Fruit fly (Drosophila melanogaster) whole organism, wandering third instar larva: ENCODE data around the gene Polr2D.
A peak's percentile ranks its signal among the peaks of the same experiment; 100 is the strongest.

Source experiments
- Abd-B ChIP-seq: fragments of >200 bp; optimal IDR thresholded peaks from 2 replicates; lab custom pipeline; 2017; ENCODE audit warnings: missing biosample characterization, missing genetic modification characterization
- CG32264 ChIP-seq: fragments of 200-800 bp; sonication (Bioruptor generic); optimal IDR thresholded peaks from 2 replicates; lab custom pipeline; 2016; ENCODE audit warnings: missing biosample characterization, missing genetic modification characterization
- CG9705 ChIP-seq: fragments of 200-800 bp; sonication (Bioruptor generic); optimal IDR thresholded peaks from 2 replicates; lab custom pipeline; 2018; ENCODE audit warnings: missing biosample characterization, mild to moderate bottlenecking, missing genetic modification characterization
- CrebA ChIP-seq: fragments of 200-800 bp; sonication (Bioruptor generic); optimal IDR thresholded peaks from 2 replicates; lab custom pipeline; 2016; ENCODE audit warnings: missing biosample characterization, mild to moderate bottlenecking, missing genetic modification characterization, borderline replicate concordance
- Dfd ChIP-seq: fragments of >200 bp; optimal IDR thresholded peaks from 2 replicates; lab custom pipeline; 2017; ENCODE audit warnings: missing biosample characterization, missing genetic modification characterization
- Dif ChIP-seq: fragments of 200-275, 200-300 bp; sonication (Bioruptor generic); optimal IDR thresholded peaks from 2 replicates; lab custom pipeline; 2018; ENCODE audit warnings: missing biosample characterization, missing genetic modification characterization; ENCODE audit not compliant: partially characterized antibody
- GATAd ChIP-seq: sonication (Bioruptor generic); optimal IDR thresholded peaks from 2 replicates; lab custom pipeline; 2016; ENCODE audit warnings: missing biosample characterization, missing genetic modification characterization
- HLH106 ChIP-seq: fragments of 200-800 bp; optimal IDR thresholded peaks from 3 replicates; lab custom pipeline; 2019; ENCODE audit warnings: missing biosample characterization, mild to moderate bottlenecking, missing genetic modification characterization, moderate library complexity
- Hnf4 ChIP-seq: fragments of 200-800 bp; sonication (Bioruptor generic); optimal IDR thresholded peaks from 2 replicates; lab custom pipeline; 2016; ENCODE audit warnings: missing biosample characterization, mild to moderate bottlenecking, missing genetic modification characterization
- Hr78 ChIP-seq: fragments of >200 bp; optimal IDR thresholded peaks from 2 replicates; lab custom pipeline; 2017; ENCODE audit warnings: missing biosample characterization, missing genetic modification characterization
- Hr83 ChIP-seq: fragments of 200-300 bp; sonication (Bioruptor generic); optimal IDR thresholded peaks from 2 replicates; lab custom pipeline; 2016; ENCODE audit warnings: missing biosample characterization, mild to moderate bottlenecking, missing genetic modification characterization, moderate library complexity; ENCODE audit not compliant: poor library complexity, severe bottlenecking
- Jra ChIP-seq: sonication (Bioruptor generic); optimal IDR thresholded peaks from 2 replicates; lab custom pipeline; 2016; ENCODE audit warnings: missing biosample characterization, missing genetic modification characterization
- Mio ChIP-seq: sonication (Bioruptor generic); optimal IDR thresholded peaks from 2 replicates; lab custom pipeline; 2016; ENCODE audit warnings: missing biosample characterization, missing genetic modification characterization
- Myc ChIP-seq: fragments of >200 bp; optimal IDR thresholded peaks from 2 replicates; lab custom pipeline; 2017
- N ChIP-seq: fragments of >200 bp; optimal IDR thresholded peaks from 2 replicates; lab custom pipeline; 2018; ENCODE audit warnings: missing biosample characterization, missing external identifiers, missing genetic modification characterization
- OdsH ChIP-seq: fragments of 200-800 bp; sonication (Bioruptor generic); optimal IDR thresholded peaks from 2 replicates; lab custom pipeline; 2016; ENCODE audit warnings: missing biosample characterization, mild to moderate bottlenecking, missing genetic modification characterization
- Rel ChIP-seq, 2 experiments: fragments of 200-800 bp; sonication (Bioruptor generic) in 1 of 2; optimal IDR thresholded peaks; 2 replicates in 1 of 2; 3 replicates in 1 of 2; lab custom pipeline; 2016 to 2019; ENCODE audit warnings: mild to moderate bottlenecking in 2 of 2, missing biosample characterization in 2 of 2, missing genetic modification characterization in 2 of 2, moderate library complexity in 1 of 2
- Sp1 ChIP-seq: fragments of 200-800 bp; sonication (Bioruptor generic); optimal IDR thresholded peaks from 3 replicates; lab custom pipeline; 2019; ENCODE audit warnings: missing biosample characterization, mild to moderate bottlenecking, missing genetic modification characterization, moderate library complexity
- Vsx2 ChIP-seq: fragments of 200-300, 225-300 bp; sonication (Bioruptor generic); optimal IDR thresholded peaks from 2 replicates; lab custom pipeline; 2018; ENCODE audit warnings: missing biosample characterization, missing genetic modification characterization; ENCODE audit not compliant: partially characterized antibody
- br ChIP-seq: fragments of 200-800 bp; sonication (Bioruptor generic); optimal IDR thresholded peaks from 2 replicates; lab custom pipeline; 2016; ENCODE audit warnings: missing biosample characterization, missing genetic modification characterization
- brk ChIP-seq: fragments of 200-800 bp; sonication (Bioruptor generic); optimal IDR thresholded peaks from 2 replicates; lab custom pipeline; 2016; ENCODE audit warnings: missing biosample characterization, mild to moderate bottlenecking, missing genetic modification characterization
- dl ChIP-seq, 2 experiments: fragments of 175-275, 200-275 bp in 1 of 2; fragments of 200-275 bp in 1 of 2; sonication (Bioruptor generic); optimal IDR thresholded peaks; lab custom pipeline; 2018; ENCODE audit warnings: mild to moderate bottlenecking in 2 of 2, missing biosample characterization in 2 of 2, missing genetic modification characterization in 2 of 2, moderate library complexity in 2 of 2; ENCODE audit not compliant: partially characterized antibody in 2 of 2, insufficient read depth in 1 of 2
- dmrt93B ChIP-seq: fragments of 200-800 bp; sonication (Bioruptor generic); optimal IDR thresholded peaks from 2 replicates; lab custom pipeline; 2018; ENCODE audit warnings: missing biosample characterization, mild to moderate bottlenecking, missing genetic modification characterization
- dsf ChIP-seq: sonication (Bioruptor generic); optimal IDR thresholded peaks from 2 replicates; lab custom pipeline; 2016; ENCODE audit warnings: missing biosample characterization, missing genetic modification characterization, borderline replicate concordance
- ey ChIP-seq: fragments of 200-800 bp; sonication (Bioruptor generic); optimal IDR thresholded peaks from 2 replicates; lab custom pipeline; 2016; ENCODE audit warnings: missing biosample characterization, missing genetic modification characterization
- foxo ChIP-seq, 2 experiments: fragments of 200-800 bp; sonication (Bioruptor generic); optimal IDR thresholded peaks; 2 replicates in 1 of 2; 3 replicates in 1 of 2; lab custom pipeline; 2016 to 2017; ENCODE audit warnings: missing biosample characterization in 2 of 2, missing genetic modification characterization in 2 of 2
- fru ChIP-seq: fragments of 200-800 bp; sonication (Bioruptor generic); optimal IDR thresholded peaks from 3 replicates; lab custom pipeline; 2016; ENCODE audit warnings: missing biosample characterization, mild to moderate bottlenecking, missing genetic modification characterization
- h ChIP-seq: fragments of 200-800 bp; sonication (Bioruptor generic); optimal IDR thresholded peaks from 3 replicates; lab custom pipeline; 2016; ENCODE audit warnings: missing biosample characterization, mild to moderate bottlenecking, missing genetic modification characterization
- jim ChIP-seq: fragments of 175-275, 200-325 bp; sonication (Bioruptor generic); optimal IDR thresholded peaks from 2 replicates; lab custom pipeline; 2016; ENCODE audit warnings: missing biosample characterization, mild to moderate bottlenecking, missing genetic modification characterization
- lola ChIP-seq: fragments of >200 bp; optimal IDR thresholded peaks from 2 replicates; lab custom pipeline; 2017; ENCODE audit warnings: missing biosample characterization, missing genetic modification characterization
- pan ChIP-seq: fragments of >200 bp; optimal IDR thresholded peaks from 2 replicates; lab custom pipeline; 2017
- psq ChIP-seq: fragments of 200-800 bp; sonication (Bioruptor generic); optimal IDR thresholded peaks from 3 replicates; lab custom pipeline; 2017; ENCODE audit warnings: missing biosample characterization, mild to moderate bottlenecking, missing genetic modification characterization, moderate library complexity
- rgr ChIP-seq: fragments of 200-800 bp; sonication (Bioruptor generic); optimal IDR thresholded peaks from 3 replicates; lab custom pipeline; 2016; ENCODE audit warnings: missing biosample characterization, mild to moderate bottlenecking, missing genetic modification characterization
- sage ChIP-seq: fragments of 200-800 bp; sonication (Bioruptor generic); optimal IDR thresholded peaks from 2 replicates; lab custom pipeline; 2016; ENCODE audit warnings: missing biosample characterization, mild to moderate bottlenecking, missing genetic modification characterization
- sv ChIP-seq: fragments of 200-800 bp; sonication (Bioruptor generic); optimal IDR thresholded peaks from 3 replicates; lab custom pipeline; 2016; ENCODE audit warnings: missing biosample characterization, missing genetic modification characterization
- tai ChIP-seq: sonication (Bioruptor generic); optimal IDR thresholded peaks from 2 replicates; lab custom pipeline; 2016; ENCODE audit warnings: missing biosample characterization, missing genetic modification characterization
- usp ChIP-seq: fragments of >200 bp; optimal IDR thresholded peaks from 2 replicates; lab custom pipeline; 2017; ENCODE audit warnings: missing biosample characterization, missing genetic modification characterization
- woc ChIP-seq: sonication (Bioruptor generic); optimal IDR thresholded peaks from 2 replicates; lab custom pipeline; 2016; ENCODE audit warnings: missing biosample characterization, mild to moderate bottlenecking, missing genetic modification characterization

The Polr2D gene

DNA sequence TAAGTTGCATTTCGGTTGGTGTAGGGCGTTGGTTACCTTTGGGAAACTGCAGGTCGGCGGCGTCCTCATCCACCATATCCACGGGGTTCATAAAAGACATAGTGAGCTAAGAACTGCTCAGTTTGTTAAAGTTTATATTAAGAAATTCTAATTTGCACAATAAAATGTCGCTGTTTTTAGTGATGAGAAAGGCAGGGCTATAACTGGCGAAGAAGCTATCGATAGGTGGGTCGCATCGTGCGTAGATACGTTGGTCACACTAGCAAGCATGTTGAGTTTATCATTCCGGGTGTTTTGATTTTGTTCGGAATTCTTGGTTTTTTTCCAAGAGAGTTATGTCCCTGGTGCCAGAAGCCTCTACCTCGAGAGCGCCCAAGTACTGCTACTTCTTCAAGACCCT, at the start of gene Polr2D, which contains the start of the genes Ada2a, Tgs1 and moi:
Polr2D (minus strand) TSS at position 207 of the 400 bp plus-strand sequence.
Ada2a (minus strand) TSS at position 207 of the 400 bp plus-strand sequence.
Tgs1 (plus strand) TSS at position 250 of the 400 bp plus-strand sequence.
moi (plus strand) TSS at position 250 of the 400 bp plus-strand sequence.
- peak; percentile 38 for TF ChIP-seq Hr83 (GFP tag; lab: Kevin White, UChicago)
- no peak for TF ChIP-seq Jra
- TF ChIP-seq Myc (lab: Kevin White, UChicago) = peak; percentile 9
- no peak for TF ChIP-seq brk

- TF ChIP-seq CG9705 (GFP tag; lab: Kevin White, UChicago) = no peak
Measured at dm6 chr3R:18302749-18303148, 47.5 kb upstream of the Polr2D start, which contains the start of gene CG7126. TSS of gene CG7126 (minus strand) at chr3R:18302849.

- TF ChIP-seq Vsx2 = peak; percentile 33
- TF ChIP-seq Sp1 (GFP tag; lab: Kevin White, UChicago) = no peak
- no peak for TF ChIP-seq pan (lab: Kevin White, UChicago)
- no peak for TF ChIP-seq Hr78 (GFP tag; lab: Kevin White, UChicago)
- peak in 1 of 2 experiments; percentile 9 for TF ChIP-seq dl (GFP tag; optimal IDR thresholded peaks at IDR 0.05; lab: Kevin White, UChicago; ENCODE audit: insufficient read depth in 1 of 2, partially characterized antibody in 2 of 2)
- peak; percentile 18 for TF ChIP-seq Myc (lab: Kevin White, UChicago)
- no peak for TF ChIP-seq Hnf4 (GFP tag; lab: Kevin White, UChicago)
- TF ChIP-seq Dif (GFP tag; lab: Kevin White, UChicago) = peak; percentile 79
- TF ChIP-seq, all 38 proteins: peak for 4
Measured at dm6 chr3R:18301569-18301968, 46.3 kb upstream of the Polr2D start, which contains the start of gene Polr1E. TSS of gene Polr1E (minus strand) at chr3R:18301728.

DNA sequence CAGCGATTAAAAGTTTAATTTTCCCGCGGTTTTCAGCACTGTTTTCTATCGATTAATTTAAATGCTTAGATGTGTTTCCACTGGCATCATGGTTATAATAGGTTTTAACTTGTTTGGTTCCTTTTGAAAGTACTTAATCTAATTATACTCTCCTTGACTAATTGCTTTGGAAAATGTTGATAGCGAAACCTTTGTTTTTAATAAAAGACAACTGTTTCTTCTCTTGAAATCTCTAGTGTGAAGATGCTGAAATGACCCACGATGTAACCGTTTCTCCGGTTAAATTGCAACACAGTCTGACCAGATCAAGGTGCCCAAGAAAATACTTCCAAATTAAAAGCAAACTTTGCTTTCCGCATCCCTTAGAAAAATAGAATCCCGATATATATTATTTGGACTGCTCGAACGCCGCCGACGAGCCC, 43.6 kb upstream of the Polr2D start, which contains the start of gene Dlc90F:
Dlc90F (plus strand) TSS at position 330 of the 422 bp plus-strand sequence.
- TF ChIP-seq h (GFP tag; lab: Kevin White, UChicago) = no peak
- TF ChIP-seq lola = no peak
- TF ChIP-seq HLH106 = peak; percentile 78
- no peak for TF ChIP-seq tai (GFP tag; lab: Kevin White, UChicago)
- no peak for TF ChIP-seq jim
- no peak for TF ChIP-seq Dif (GFP tag; lab: Kevin White, UChicago)
- TF ChIP-seq GATAd (GFP tag; lab: Kevin White, UChicago) = no peak
- TF ChIP-seq N (GFP tag; lab: Kevin White, UChicago) = no peak
- no peak for TF ChIP-seq Vsx2
- TF ChIP-seq Hr83 (GFP tag; lab: Kevin White, UChicago) = no peak
- TF ChIP-seq fru = peak; percentile 67
- TF ChIP-seq Hr78 (GFP tag; lab: Kevin White, UChicago) = no peak
- TF ChIP-seq Jra = peak; percentile 45
- TF ChIP-seq Myc (lab: Kevin White, UChicago) = peak; percentile 27
- no peak for TF ChIP-seq CG32264 (GFP tag; lab: Kevin White, UChicago)
- TF ChIP-seq dsf = peak; percentile 58
- peak; percentile 62 for TF ChIP-seq rgr (GFP tag; lab: Kevin White, UChicago)
- TF ChIP-seq Dfd (GFP tag; lab: Kevin White, UChicago) = no peak
- TF ChIP-seq Mio (GFP tag; lab: Kevin White, UChicago) = no peak
- TF ChIP-seq CG9705 (GFP tag; lab: Kevin White, UChicago) = no peak
- TF ChIP-seq CrebA = no peak
- TF ChIP-seq sv (GFP tag; lab: Kevin White, UChicago) = no peak
- no peak for TF ChIP-seq pan (lab: Kevin White, UChicago)
- TF ChIP-seq br (GFP tag; lab: Kevin White, UChicago) = peak; percentile 44
- TF ChIP-seq usp (GFP tag; lab: Kevin White, UChicago) = no peak
- TF ChIP-seq Abd-B (GFP tag; lab: Kevin White, UChicago) = no peak
- no peak for TF ChIP-seq Rel (GFP tag; optimal IDR thresholded peaks at IDR 0.05; lab: Kevin White, UChicago)
- TF ChIP-seq Rel (tag; optimal IDR thresholded peaks at IDR 0.05; lab: Kevin White, UChicago) = peak; percentile 33
- TF ChIP-seq sage = peak; percentile 4
- TF ChIP-seq psq (GFP tag; lab: Kevin White, UChicago) = peak; percentile 54
- no peak for TF ChIP-seq dl (GFP tag; optimal IDR thresholded peaks at IDR 0.05; lab: Kevin White, UChicago; ENCODE audit: insufficient read depth in 1 of 2, partially characterized antibody in 2 of 2)
- peak; percentile 63 for TF ChIP-seq Sp1 (GFP tag; lab: Kevin White, UChicago)
- peak; percentile 64 for TF ChIP-seq Hnf4 (GFP tag; lab: Kevin White, UChicago)
- TF ChIP-seq ey (GFP tag; lab: Kevin White, UChicago) = peak; percentile 64
- peak; percentile 73 for TF ChIP-seq woc (GFP tag; lab: Kevin White, UChicago)
- no peak for TF ChIP-seq brk
- TF ChIP-seq foxo (GFP tag; optimal IDR thresholded peaks at IDR 0.05; lab: Kevin White, UChicago) = no peak
- TF ChIP-seq dmrt93B (GFP tag; lab: Kevin White, UChicago) = peak; percentile 53
- TF ChIP-seq OdsH (GFP tag; lab: Kevin White, UChicago) = peak; percentile 8
